Worm (Caenorhabditis elegans) whole organism, late embryonic: ENCODE results near the gene C01G5.7.

Source experiments
- K02D7.2 ChIP-seq: sonication (generic microtip); optimal IDR thresholded peaks from 2 replicates; lab custom pipeline; 2017; ENCODE audit warnings: mild to moderate bottlenecking, missing genetic modification characterization, missing compliant biosample characterization
- elt-2 ChIP-seq: sonication (generic microtip); optimal IDR thresholded peaks from 2 replicates; lab custom pipeline; 2016; ENCODE audit warnings: missing genetic modification reagents, missing genetic modification characterization, missing compliant biosample characterization
- hlh-13 ChIP-seq: fragments of 200-800 bp; sonication (Bioruptor generic); optimal IDR thresholded peaks from 2 replicates; lab custom pipeline; 2018; ENCODE audit warnings: mild to moderate bottlenecking, missing genetic modification characterization, missing compliant biosample characterization
- nfya-1 ChIP-seq: sonication (generic microtip); optimal IDR thresholded peaks from 2 replicates; lab custom pipeline; 2017; ENCODE audit warnings: missing genetic modification characterization, mild to moderate bottlenecking, missing compliant biosample characterization, antibody characterized with exemption, moderate library complexity
- unc-86 ChIP-seq: sonication (generic microtip); optimal IDR thresholded peaks from 2 replicates; lab custom pipeline; 2016; ENCODE audit warnings: missing genetic modification characterization, missing compliant biosample characterization

- no peak for TF ChIP-seq nfya-1
- no peak for TF ChIP-seq elt-2 (tag; lab: Kevin White, UChicago)
- no peak for TF ChIP-seq K02D7.2 (tag; lab: Kevin White, UChicago)
- no peak for TF ChIP-seq unc-86 (tag; lab: Kevin White, UChicago)
- no peak for TF ChIP-seq hlh-13
Measured at ce11 chrIV:6523773-6524172, 5.8 kb downstream of the C01G5.7 start.
